Worm (Caenorhabditis elegans) whole organism, young adult: ENCODE results near the gene M70.2.
A peak's percentile ranks its signal among the peaks of the same experiment; 100 is the strongest.

Experiments used
- B0035.1 ChIP-seq: sonication (generic microtip); optimal IDR thresholded peaks from 2 replicates; lab custom pipeline; 2016; ENCODE audit warnings: missing genetic modification characterization, mild to moderate bottlenecking, missing compliant biosample characterization, missing genotype, missing genetic modification reagents
- B0261.1 ChIP-seq: sonication (generic microtip); optimal IDR thresholded peaks from 2 replicates; lab custom pipeline; 2016; ENCODE audit warnings: mild to moderate bottlenecking, missing genetic modification characterization, moderate library complexity, missing compliant biosample characterization
- D2030.7 ChIP-seq: fragments of 200-800 bp; sonication (Bioruptor generic); IDR thresholded peaks from 2 replicates; pipeline ENCODE4 v1.3.6; 2022; ENCODE audit warnings: missing genetic modification reagents, missing genetic modification characterization, missing compliant biosample characterization
- F52B5.7 ChIP-seq: sonication (generic microtip); optimal IDR thresholded peaks from 2 replicates; lab custom pipeline; 2016; ENCODE audit warnings: mild to moderate bottlenecking, missing genetic modification characterization, missing compliant biosample characterization
- F57A8.1 ChIP-seq: fragments of 200-800 bp; sonication (Bioruptor generic); optimal IDR thresholded peaks from 2 replicates; lab custom pipeline; 2018; ENCODE audit warnings: mild to moderate bottlenecking, missing genetic modification characterization, moderate library complexity, missing compliant biosample characterization
- T26A5.8 ChIP-seq: sonication (generic microtip); optimal IDR thresholded peaks from 2 replicates; lab custom pipeline; 2016; ENCODE audit warnings: missing genetic modification characterization, missing compliant biosample characterization
- Y56A3A.18 ChIP-seq: fragments of 200-800 bp; sonication (Bioruptor generic); IDR thresholded peaks from 2 replicates; pipeline ENCODE4 v1.3.6; 2022; ENCODE audit warnings: missing genetic modification reagents, missing genetic modification characterization, missing compliant biosample characterization
- akir-1 ChIP-seq: fragments of 200-800 bp; sonication (Bioruptor generic); optimal IDR thresholded peaks from 2 replicates; lab custom pipeline; 2018; ENCODE audit warnings: mild to moderate bottlenecking, missing genetic modification characterization, moderate library complexity, missing compliant biosample characterization
- aptf-2 ChIP-seq: fragments of 200-800 bp; sonication (Bioruptor generic); conservative IDR thresholded peaks from 2 replicates; pipeline ENCODE4 v1.3.6; 2022; ENCODE audit warnings: missing genetic modification reagents, missing genetic modification characterization, missing compliant biosample characterization
- attf-6 ChIP-seq: fragments of 200-800 bp; sonication (Bioruptor generic); IDR thresholded peaks from 2 replicates; pipeline ENCODE4 v1.3.6; 2022; ENCODE audit warnings: missing genetic modification reagents, missing genetic modification characterization, missing compliant biosample characterization
- bed-2 ChIP-seq: fragments of 200-800 bp; sonication (Bioruptor generic); IDR thresholded peaks from 2 replicates; pipeline ENCODE4 v1.3.6; 2022; ENCODE audit warnings: missing genetic modification reagents, missing genetic modification characterization, missing compliant biosample characterization
- ceh-100 ChIP-seq: fragments of 200-800 bp; sonication (Bioruptor generic); IDR thresholded peaks from 2 replicates; pipeline ENCODE4 v1.3.6; 2022; ENCODE audit warnings: missing genetic modification reagents, missing genetic modification characterization, missing compliant biosample characterization
- ceh-58 ChIP-seq: fragments of 200-800 bp; sonication (Bioruptor generic); IDR thresholded peaks from 2 replicates; pipeline ENCODE4 v1.3.6; 2022; ENCODE audit warnings: missing genetic modification characterization, missing compliant biosample characterization
- ceh-79 ChIP-seq: sonication (generic microtip); optimal IDR thresholded peaks from 2 replicates; lab custom pipeline; 2017; ENCODE audit warnings: mild to moderate bottlenecking, missing genetic modification characterization, missing compliant biosample characterization
- chd-7 ChIP-seq: sonication (generic microtip); optimal IDR thresholded peaks from 2 replicates; lab custom pipeline; 2016; ENCODE audit warnings: mild to moderate bottlenecking, missing genetic modification characterization, moderate library complexity, missing compliant biosample characterization
- die-1 ChIP-seq: sonication (generic microtip); optimal IDR thresholded peaks from 2 replicates; lab custom pipeline; 2016; ENCODE audit warnings: missing genotype, mild to moderate bottlenecking, missing genetic modification characterization, missing compliant biosample characterization
- dox-1 ChIP-seq: fragments of 200-800 bp; sonication (Bioruptor generic); IDR thresholded peaks from 2 replicates; pipeline ENCODE4 v1.3.6; 2022; ENCODE audit warnings: missing genetic modification reagents, missing genetic modification characterization, missing compliant biosample characterization
- dpff-1 ChIP-seq: sonication (generic microtip); optimal IDR thresholded peaks from 2 replicates; lab custom pipeline; 2017; ENCODE audit warnings: mild to moderate bottlenecking, missing genetic modification characterization, missing compliant biosample characterization
- dpl-1 ChIP-seq: fragments of 150-350 bp; optimal IDR thresholded peaks from 2 replicates; lab custom pipeline; 2014; ENCODE audit warnings: missing biosample characterization, missing genetic modification reagents, missing genetic modification characterization
- ekl-4 ChIP-seq: fragments of 200-800 bp; sonication (Bioruptor generic); IDR thresholded peaks from 2 replicates; pipeline ENCODE4 v1.3.6; 2022; ENCODE audit warnings: missing genetic modification reagents, missing genetic modification characterization, missing compliant biosample characterization
- ets-4 ChIP-seq: fragments of 200-800 bp; sonication (Bioruptor generic); optimal IDR thresholded peaks from 2 replicates; lab custom pipeline; 2018; ENCODE audit warnings: mild to moderate bottlenecking, missing genetic modification characterization, missing compliant biosample characterization
- fkh-3 ChIP-seq: sonication (generic microtip); optimal IDR thresholded peaks from 2 replicates; lab custom pipeline; 2016; ENCODE audit warnings: mild to moderate bottlenecking, missing genetic modification characterization, missing compliant biosample characterization
- gei-17 ChIP-seq: fragments of 200-800 bp; sonication (Bioruptor generic); optimal IDR thresholded peaks from 2 replicates; lab custom pipeline; 2018; ENCODE audit warnings: mild to moderate bottlenecking, missing genetic modification characterization, missing compliant biosample characterization
- him-1 ChIP-seq: sonication (generic microtip); optimal IDR thresholded peaks from 2 replicates; lab custom pipeline; 2016; ENCODE audit warnings: missing genotype, missing genetic modification reagents, missing genetic modification characterization, missing compliant biosample characterization
- hlh-26 ChIP-seq: fragments of 200-800 bp; sonication (Bioruptor generic); conservative IDR thresholded peaks from 2 replicates; pipeline ENCODE4 v1.3.6; 2022; ENCODE audit warnings: missing genetic modification reagents, missing genetic modification characterization, missing compliant biosample characterization
- hmg-1.2 ChIP-seq: fragments of 200-800 bp; sonication (Bioruptor generic); IDR thresholded peaks from 2 replicates; pipeline ENCODE4 v1.3.6; 2022; ENCODE audit warnings: missing genetic modification reagents, missing genetic modification characterization, missing compliant biosample characterization
- hsf-1 ChIP-seq: fragments of 200-800 bp; sonication (Bioruptor generic); IDR thresholded peaks from 2 replicates; pipeline ENCODE4 v1.3.6; 2022; ENCODE audit warnings: missing genetic modification reagents, missing genetic modification characterization, missing compliant biosample characterization
- let-526 ChIP-seq: fragments of 200-800 bp; sonication (Bioruptor generic); IDR thresholded peaks from 2 replicates; pipeline ENCODE4 v1.3.6; 2022; ENCODE audit warnings: missing genetic modification reagents, missing genetic modification characterization, missing compliant biosample characterization
- let-607 ChIP-seq, 2 experiments: fragments of 200-800 bp in 1 of 2; sonication (Bioruptor generic) in 1 of 2; sonication (generic microtip) in 1 of 2; optimal IDR thresholded peaks; 2 replicates each; lab custom pipeline; 2016 to 2018; ENCODE audit warnings: mild to moderate bottlenecking in 2 of 2, missing compliant biosample characterization in 2 of 2, missing genetic modification characterization in 2 of 2, moderate library complexity in 2 of 2, missing genotype in 1 of 2
- lin-26 ChIP-seq: fragments of 200-800 bp; sonication (Bioruptor generic); IDR thresholded peaks from 2 replicates; pipeline ENCODE4 v1.3.6; 2022; ENCODE audit warnings: missing genetic modification reagents, missing genetic modification characterization, missing compliant biosample characterization
- lin-35 ChIP-seq, 3 experiments: fragments of 150-350 bp in 2 of 3; sonication (generic microtip) in 1 of 3; optimal IDR thresholded peaks; 2 replicates each; lab custom pipeline; 2014 to 2018; ENCODE audit warnings: missing biosample characterization in 3 of 3, missing genetic modification characterization in 3 of 3, missing genetic modification reagents in 3 of 3
- lin-40 ChIP-seq: sonication (generic microtip); optimal IDR thresholded peaks from 2 replicates; lab custom pipeline; 2016; ENCODE audit warnings: missing genetic modification characterization, mild to moderate bottlenecking, missing compliant biosample characterization, missing genotype, missing genetic modification reagents
- lsl-1 ChIP-seq: fragments of 200-800 bp; sonication (Bioruptor generic); optimal IDR thresholded peaks from 2 replicates; lab custom pipeline; 2018; ENCODE audit warnings: mild to moderate bottlenecking, missing genetic modification characterization, moderate library complexity, missing compliant biosample characterization
- madf-3 ChIP-seq: fragments of 200-800 bp; sonication (Bioruptor generic); IDR thresholded peaks from 2 replicates; pipeline ENCODE4 v1.3.6; 2022; ENCODE audit warnings: missing genetic modification reagents, missing genetic modification characterization, missing compliant biosample characterization
- madf-6 ChIP-seq: fragments of 200-800 bp; sonication (Bioruptor generic); IDR thresholded peaks from 2 replicates; pipeline ENCODE4 v1.3.6; 2022; ENCODE audit warnings: missing genetic modification reagents, missing genetic modification characterization, missing compliant biosample characterization
- mxl-1 ChIP-seq: sonication (generic microtip); optimal IDR thresholded peaks from 2 replicates; lab custom pipeline; 2016; ENCODE audit warnings: missing genetic modification characterization, missing compliant biosample characterization
- nfyb-1 ChIP-seq: fragments of 200-800 bp; sonication (Bioruptor generic); IDR thresholded peaks from 2 replicates; pipeline ENCODE4 v1.3.6; 2022; ENCODE audit warnings: missing genetic modification reagents, missing genetic modification characterization, missing compliant biosample characterization
- nhr-80 ChIP-seq: sonication (generic microtip); optimal IDR thresholded peaks from 2 replicates; lab custom pipeline; 2016; ENCODE audit warnings: missing genetic modification characterization, missing compliant biosample characterization
- nhr-90 ChIP-seq: sonication (generic microtip); optimal IDR thresholded peaks from 2 replicates; lab custom pipeline; 2016; ENCODE audit warnings: missing genotype, mild to moderate bottlenecking, missing genetic modification characterization, missing compliant biosample characterization
- rcor-1 ChIP-seq: fragments of 200-800 bp; sonication (Bioruptor generic); IDR thresholded peaks from 2 replicates; pipeline ENCODE4 v1.3.6; 2022; ENCODE audit warnings: missing genetic modification reagents, missing genetic modification characterization, missing compliant biosample characterization
- repo-1 ChIP-seq: sonication (generic microtip); optimal IDR thresholded peaks from 2 replicates; lab custom pipeline; 2017; ENCODE audit warnings: mild to moderate bottlenecking, missing genetic modification characterization, missing compliant biosample characterization
- rpc-1 ChIP-seq, 2 experiments: fragments of 150-350 bp in 1 of 2; sonication (generic microtip) in 1 of 2; optimal IDR thresholded peaks; 2 replicates each; lab custom pipeline; 2014 to 2018; ENCODE audit warnings: missing biosample characterization in 1 of 2, missing genetic modification characterization in 1 of 2, missing genetic modification reagents in 1 of 2, missing genotype in 1 of 2
- sdz-38 ChIP-seq: sonication (generic microtip); optimal IDR thresholded peaks from 2 replicates; lab custom pipeline; 2016; ENCODE audit warnings: missing genotype, missing genetic modification characterization, missing compliant biosample characterization
- snpc-1.3 ChIP-seq: sonication (generic microtip); optimal IDR thresholded peaks from 2 replicates; lab custom pipeline; 2017; ENCODE audit warnings: missing genetic modification characterization, mild to moderate bottlenecking, missing compliant biosample characterization, antibody characterized with exemption, moderate library complexity, missing genotype, missing genetic modification reagents; ENCODE audit not compliant: insufficient read depth
- tbp1 ChIP-seq: fragments of 200-800 bp; sonication (Bioruptor generic); optimal IDR thresholded peaks from 2 replicates; lab custom pipeline; 2018; ENCODE audit warnings: mild to moderate bottlenecking, missing genetic modification characterization, missing compliant biosample characterization
- tlf-1 ChIP-seq: fragments of 200-800 bp; sonication (Bioruptor generic); optimal IDR thresholded peaks from 2 replicates; lab custom pipeline; 2018; ENCODE audit warnings: mild to moderate bottlenecking, missing genetic modification characterization, missing compliant biosample characterization
- unc-130 ChIP-seq: sonication (generic microtip); optimal IDR thresholded peaks from 2 replicates; lab custom pipeline; 2016; ENCODE audit warnings: missing genetic modification reagents, missing genetic modification characterization, missing compliant biosample characterization
- ztf-3 ChIP-seq: fragments of 200-800 bp; sonication (Bioruptor generic); optimal IDR thresholded peaks from 2 replicates; lab custom pipeline; 2018; ENCODE audit warnings: mild to moderate bottlenecking, missing genetic modification characterization, missing compliant biosample characterization

Gene M70.2

DNA sequence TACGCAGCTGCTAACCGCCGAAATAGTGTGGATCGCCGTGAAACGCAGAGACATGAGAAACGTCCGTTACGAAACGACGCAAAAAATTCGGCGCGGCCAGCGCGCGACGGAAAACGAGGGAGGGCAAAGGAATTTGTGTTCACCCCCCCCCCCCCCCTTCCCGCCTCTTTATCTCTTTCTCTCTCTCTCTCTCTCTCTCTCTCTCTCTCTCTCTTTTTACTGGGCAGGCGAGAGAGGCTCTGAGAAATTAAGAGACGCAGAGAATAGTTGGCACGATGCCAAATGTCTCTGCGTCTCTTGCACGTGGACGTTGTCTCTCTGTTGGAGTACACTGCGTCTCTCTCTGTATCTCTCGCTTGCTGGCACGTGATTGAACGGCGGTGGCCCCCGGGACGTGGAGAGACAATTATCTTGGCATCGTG, 23.5 kb upstream of the M70.2 start:
- TF ChIP-seq fkh-3 (no peak), attf-6 (no peak), lsl-1 (GFP tag; lab: Kevin White, UChicago) (peak; percentile 7), nhr-80 (tag; lab: Kevin White, UChicago) (peak; percentile 75), let-607 (tag; optimal IDR thresholded peaks at IDR 0.05; lab: Kevin White, UChicago) (peak; percentile 88 to 90), Y56A3A.18 (GFP tag; lab: Robert Waterston, UW) (peak; percentile 71; the same call in 1 of the 2 replicates), F57A8.1 (GFP tag; lab: Kevin White, UChicago) (peak; percentile 32), akir-1 (GFP tag; lab: Kevin White, UChicago) (peak; percentile 52), D2030.7 (GFP tag; lab: Robert Waterston, UW) (no peak), aptf-2 (no peak), mxl-1 (tag; lab: Kevin White, UChicago) (peak; percentile 2), dpff-1 (tag; lab: Kevin White, UChicago) (peak; percentile 70), hmg-1.2 (GFP tag; lab: Robert Waterston, UW) (peak; percentile 97), lin-40 (peak; percentile 98), F52B5.7 (tag; lab: Kevin White, UChicago) (peak; percentile 45), dox-1 (GFP tag; lab: Robert Waterston, UW) (peak; percentile 96), ceh-79 (tag; lab: Kevin White, UChicago) (peak; percentile 58), die-1 (tag; lab: Kevin White, UChicago) (peak; percentile 54), tlf-1 (GFP tag; lab: Kevin White, UChicago) (peak; percentile 95), tbp1 (GFP tag; lab: Kevin White, UChicago) (peak; percentile 73), B0261.1 (tag; lab: Kevin White, UChicago) (peak; percentile 19), ztf-3 (GFP tag; lab: Kevin White, UChicago) (peak; percentile 93), nhr-90 (tag; lab: Kevin White, UChicago) (peak; percentile 49), madf-3 (GFP tag; lab: Robert Waterston, UW) (peak; percentile 84), hlh-26 (GFP tag; lab: Robert Waterston, UW) (no peak), sdz-38 (no peak), nfyb-1 (peak; percentile 96), lin-26 (GFP tag; lab: Robert Waterston, UW) (peak; percentile 66; the same call in 1 of the 2 replicates), ekl-4 (GFP tag; lab: Robert Waterston, UW) (peak; percentile 93), dpl-1 (GFP tag; lab: Kevin White, UChicago) (no peak), him-1 (no peak), gei-17 (peak; percentile 92), ets-4 (GFP tag; lab: Kevin White, UChicago) (peak; percentile 78), unc-130 (GFP tag; lab: Kevin White, UChicago) (no peak), repo-1 (tag; lab: Kevin White, UChicago) (peak; percentile 95), rpc-1 (optimal IDR thresholded peaks at IDR 0.05; lab: Kevin White, UChicago) (no peak), rpc-1 (tag; optimal IDR thresholded peaks at IDR 0.05; lab: Kevin White, UChicago) (no peak), hsf-1 (GFP tag; lab: Robert Waterston, UW) (peak; percentile 44; the same call in 1 of the 2 replicates), rcor-1 (GFP tag; lab: Robert Waterston, UW) (peak; percentile 85), madf-6 (GFP tag; lab: Robert Waterston, UW) (peak; percentile 29; the same call in 1 of the 2 replicates), ceh-58 (GFP tag; lab: Robert Waterston, UW) (no peak), T26A5.8 (peak; percentile 23), bed-2 (GFP tag; lab: Robert Waterston, UW) (peak; percentile 62; the same call in 1 of the 2 replicates), snpc-1.3 (tag; lab: Kevin White, UChicago) (no peak), lin-35 (GFP tag; optimal IDR thresholded peaks at IDR 0.05; lab: Kevin White, UChicago) (peak in 1 of 3 experiments; percentile 82), B0035.1 (tag; lab: Kevin White, UChicago) (peak; percentile 68), chd-7 (tag; lab: Kevin White, UChicago) (peak; percentile 99), let-526 (GFP tag; lab: Robert Waterston, UW) (peak; percentile 93), ceh-100 (GFP tag; lab: Robert Waterston, UW) (peak; percentile 33; the same call in 1 of the 2 replicates)
